Fruit fly (Drosophila melanogaster): ENCODE data around the gene Nup35.
A peak's percentile ranks its signal among the peaks of the same experiment; 100 is the strongest.

Nup35 gene

dm6 chrX:18657012-18657411, 9.0 kb downstream of the Nup35 start, which contains the start of gene CG6659 (continued):
- TF ChIP-seq Sin3A (optimal IDR thresholded peaks at IDR 0.05): peak; percentile 28
- TF ChIP-seq CG13287 (GFP tag; IDR thresholded peaks at IDR 0.05; ENCODE audit: partially characterized antibody): peak; percentile 15
- peak; percentile 16; the same call in 1 of the 3 replicates for TF ChIP-seq Doc3 (GFP tag; IDR thresholded peaks at IDR 0.05; ENCODE audit: partially characterized antibody)
- TF ChIP-seq row (GFP tag; IDR thresholded peaks at IDR 0.05): peak; percentile 87
- no peak for TF ChIP-seq Atf3 (GFP tag; optimal IDR thresholded peaks at IDR 0.05)

dm6 chrX:18657502-18657947, 9.5 kb downstream of the Nup35 start, which contains the start of gene fu:
fu (plus strand) TSS chrX:18657755.
- TF ChIP-seq CG13296 (GFP tag; optimal IDR thresholded peaks at IDR 0.05): peak; percentile 10
- TF ChIP-seq E2f2 (GFP tag; IDR thresholded peaks at IDR 0.05): no peak
- no peak for TF ChIP-seq CG4404 (GFP tag; IDR thresholded peaks at IDR 0.05)
- no peak for TF ChIP-seq pum (GFP tag; optimal IDR thresholded peaks at IDR 0.05)
- no peak for TF ChIP-seq ranshi (GFP tag; IDR thresholded peaks at IDR 0.05)
- peak; percentile 6 for TF ChIP-seq CG30403 (GFP tag; optimal IDR thresholded peaks at IDR 0.05)
- peak in 1 of 3 experiments; percentile 25 for TF ChIP-seq lola (GFP tag; optimal IDR thresholded peaks at IDR 0.05)
- TF ChIP-seq CG10431 (GFP tag; optimal IDR thresholded peaks at IDR 0.05): peak; percentile 12
- TF ChIP-seq CG34422 (GFP tag; IDR thresholded peaks at IDR 0.05): peak; percentile 24; the same call in 1 of the 3 replicates
- TF ChIP-seq Kr (GFP tag; optimal IDR thresholded peaks at IDR 0.05): no peak
- TF ChIP-seq Opbp (GFP tag; IDR thresholded peaks at IDR 0.05; ENCODE audit: partially characterized antibody): no peak
- peak in 1 of 2 experiments; percentile 14 for TF ChIP-seq bsh (GFP tag; optimal IDR thresholded peaks at IDR 0.05)
- TF ChIP-seq CG10366 (GFP tag; IDR thresholded peaks at IDR 0.05): peak; percentile 92
- TF ChIP-seq shn (GFP tag; optimal IDR thresholded peaks at IDR 0.05): no peak
- no peak for TF ChIP-seq CG4707 (GFP tag; optimal IDR thresholded peaks at IDR 0.05)
- no peak for TF ChIP-seq vfl (GFP tag; optimal IDR thresholded peaks at IDR 0.05)
- no peak for TF ChIP-seq CG13123 (GFP tag; optimal IDR thresholded peaks at IDR 0.05)
- TF ChIP-seq Hr3 (GFP tag; optimal IDR thresholded peaks at IDR 0.05): peak; percentile 2
- no peak for TF ChIP-seq NC2α (GFP tag; optimal IDR thresholded peaks at IDR 0.05)
- TF ChIP-seq CG6254 (GFP tag; optimal IDR thresholded peaks at IDR 0.05): no peak
- peak; percentile 27 for TF ChIP-seq unpg (GFP tag; optimal IDR thresholded peaks at IDR 0.05)
- peak; percentile 23; the same call in 1 of the 2 replicates for TF ChIP-seq Rfx (GFP tag; IDR thresholded peaks at IDR 0.05)
- no peak for TF ChIP-seq ftz-f1 (GFP tag; optimal IDR thresholded peaks at IDR 0.05)
- no peak for TF ChIP-seq salm (tag; optimal IDR thresholded peaks at IDR 0.05)
- no peak for TF ChIP-seq CG7839 (tag; optimal IDR thresholded peaks at IDR 0.05)
- TF ChIP-seq CG3995 (GFP tag; optimal IDR thresholded peaks at IDR 0.05): no peak
- no peak; the same call in 1 of the 2 replicates for TF ChIP-seq slbo (GFP tag; IDR thresholded peaks at IDR 0.05)
- no peak for TF ChIP-seq Nf-YA (GFP tag; IDR thresholded peaks at IDR 0.05)
- TF ChIP-seq Med (GFP tag): peak; percentile 69
- TF ChIP-seq CG12391 (tag; optimal IDR thresholded peaks at IDR 0.05): peak; percentile 47
- TF ChIP-seq jing (GFP tag; optimal IDR thresholded peaks at IDR 0.05): no peak
- no peak for TF ChIP-seq bcd (GFP tag; optimal IDR thresholded peaks at IDR 0.05)
- TF ChIP-seq tll (GFP tag; optimal IDR thresholded peaks at IDR 0.05): peak in 1 of 2 experiments; percentile 39
- TF ChIP-seq CG7556 (GFP tag; optimal IDR thresholded peaks at IDR 0.05): peak; percentile 27
- TF ChIP-seq oc (tag; optimal IDR thresholded peaks at IDR 0.05): no peak
- TF ChIP-seq Ada2b (GFP tag; IDR thresholded peaks at IDR 0.05): no peak
- no peak for TF ChIP-seq CG14667 (GFP tag; IDR thresholded peaks at IDR 0.05)
- peak; percentile 39; the same call in 1 of the 3 replicates for TF ChIP-seq ci (GFP tag; IDR thresholded peaks at IDR 0.05)
- TF ChIP-seq CG8290 (GFP tag; optimal IDR thresholded peaks at IDR 0.05): no peak
- no peak for TF ChIP-seq CG8290 (tag; optimal IDR thresholded peaks at IDR 0.05)
- peak; percentile 53 for TF ChIP-seq CG8924 (tag; optimal IDR thresholded peaks at IDR 0.05)
- peak; percentile 47 for TF ChIP-seq CG10267 (tag; optimal IDR thresholded peaks at IDR 0.05)
- TF ChIP-seq her (GFP tag; optimal IDR thresholded peaks at IDR 0.05): no peak
- TF ChIP-seq Neu2 (GFP tag; optimal IDR thresholded peaks at IDR 0.05; ENCODE audit: borderline replicate concordance): peak; percentile 99
- TF ChIP-seq Poxn (GFP tag; IDR thresholded peaks at IDR 0.05): no peak

Data from whole organism, embryonic.